Fruit fly (Drosophila melanogaster): ENCODE measurements around the gene Atg4a.

dm6 chr2L:1118149-1118548, 37.4 kb downstream of the Atg4a start:
- TF ChIP-seq CG8478 (optimal IDR thresholded peaks at IDR 0.05) (no peak), pan (optimal IDR thresholded peaks at IDR 0.05) (no peak), Dll (optimal IDR thresholded peaks at IDR 0.05) (no peak), EcR (GFP tag; optimal IDR thresholded peaks at IDR 0.05) (no peak), psq (optimal IDR thresholded peaks at IDR 0.05) (no peak), usp (GFP tag; optimal IDR thresholded peaks at IDR 0.05) (no peak)

Measured in whole organism.